Worm (Caenorhabditis elegans): ENCODE results near the gene nlp-19.

Gene nlp-19

DNA sequence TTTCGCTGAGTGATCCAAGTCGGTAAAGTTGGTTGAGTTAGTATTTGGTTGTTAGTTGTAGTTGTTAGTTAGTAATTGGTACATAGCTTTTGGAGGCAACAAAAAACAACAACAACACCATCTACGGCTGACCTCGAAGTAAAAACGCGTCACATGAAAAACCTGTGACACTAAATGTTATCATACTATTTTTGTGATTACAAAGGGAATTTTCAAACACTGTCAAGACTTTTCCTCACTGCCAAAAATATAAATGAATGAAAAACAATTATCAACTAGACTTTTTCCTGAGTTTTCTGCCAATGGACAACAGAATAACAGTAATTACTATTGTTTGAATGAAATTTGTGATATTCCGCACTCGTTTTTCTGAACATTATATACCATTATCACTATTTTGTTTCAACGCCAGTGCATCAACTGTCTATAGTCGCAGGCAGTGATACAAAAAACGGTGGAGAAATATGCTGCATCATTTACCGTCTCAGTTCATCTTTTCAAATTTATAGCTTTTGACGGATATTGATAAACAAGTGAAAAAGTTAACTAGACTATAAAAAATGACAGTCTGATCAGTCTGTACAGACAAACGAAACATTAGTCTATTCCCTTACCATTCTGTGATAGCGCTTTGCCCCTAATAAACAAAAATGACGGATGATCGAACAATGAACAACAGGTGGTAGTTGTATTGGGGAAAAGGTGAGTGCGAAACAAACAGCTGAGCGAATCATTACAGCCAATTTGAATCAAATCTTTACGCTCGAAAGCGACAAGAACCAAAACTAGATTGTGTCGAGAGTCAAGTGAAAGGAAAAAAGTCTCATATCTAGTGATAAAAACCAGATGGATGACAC, 43.9 kb upstream of the nlp-19 start:
- TF ChIP-seq egl-43 (GFP tag; IDR thresholded peaks at IDR 0.05), result no peak
- no peak for TF ChIP-seq Y48G9A.11 (GFP tag; IDR thresholded peaks at IDR 0.05)
- no peak for TF ChIP-seq gei-8 (GFP tag; optimal IDR thresholded peaks at IDR 0.05)
- TF ChIP-seq dmd-9 (GFP tag; IDR thresholded peaks at IDR 0.05), result no peak
- TF ChIP-seq ceh-20 (GFP tag; IDR thresholded peaks at IDR 0.05), result no peak
- TF ChIP-seq duxl-1 (tag; optimal IDR thresholded peaks at IDR 0.05; ENCODE audit: poor library complexity), result no peak
- TF ChIP-seq ceh-28 (tag; optimal IDR thresholded peaks at IDR 0.05), result no peak
- TF ChIP-seq hlh-30 (tag; optimal IDR thresholded peaks at IDR 0.05; ENCODE audit: insufficient read depth), result peak; percentile 50
- no peak for TF ChIP-seq daf-16 (GFP tag; optimal IDR thresholded peaks at IDR 0.05)
- peak; percentile 80 for TF ChIP-seq daf-16 (tag; optimal IDR thresholded peaks at IDR 0.05)
- no peak for TF ChIP-seq tra-1 (GFP tag; IDR thresholded peaks at IDR 0.05)
- TF ChIP-seq hif-1 (tag; optimal IDR thresholded peaks at IDR 0.05), result no peak
- no peak for TF ChIP-seq F44E2.7 (GFP tag; IDR thresholded peaks at IDR 0.05)
- peak; percentile 49 for TF ChIP-seq pqm-1 (tag; optimal IDR thresholded peaks at IDR 0.05)
- TF ChIP-seq arid-1 (GFP tag; conservative IDR thresholded peaks at IDR 0.05), result no peak
- no peak for TF ChIP-seq aha-1 (tag)
- no peak for TF ChIP-seq nhr-102 (tag; optimal IDR thresholded peaks at IDR 0.05)
- no peak for TF ChIP-seq nhr-77 (tag; optimal IDR thresholded peaks at IDR 0.05)
- no peak for TF ChIP-seq nhr-41 (GFP tag; IDR thresholded peaks at IDR 0.05)
- no peak for TF ChIP-seq fos-1 (tag; optimal IDR thresholded peaks at IDR 0.05)
- TF ChIP-seq lir-3 (tag; optimal IDR thresholded peaks at IDR 0.05), result no peak
- no peak for TF ChIP-seq lin-39 (tag; optimal IDR thresholded peaks at IDR 0.05)
- no peak for TF ChIP-seq sdz-12 (GFP tag; optimal IDR thresholded peaks at IDR 0.05)
- TF ChIP-seq nhr-76 (tag; optimal IDR thresholded peaks at IDR 0.05), result no peak
- no peak for TF ChIP-seq tag-97 (GFP tag; IDR thresholded peaks at IDR 0.05)
- no peak for TF ChIP-seq T26A8.4 (GFP tag; IDR thresholded peaks at IDR 0.05)
- 0 out of 2 replicates have a peak, but pooled peaks have one; percentile 18 for TF ChIP-seq php-3 (GFP tag; IDR thresholded peaks at IDR 0.05)
- no peak for TF ChIP-seq cey-2 (tag; optimal IDR thresholded peaks at IDR 0.05; ENCODE audit: borderline replicate concordance, insufficient read depth)
- peak; percentile 30 for TF ChIP-seq dve-1 (tag; optimal IDR thresholded peaks at IDR 0.05; ENCODE audit: insufficient read depth)
- no peak for TF ChIP-seq zip-2 (tag; optimal IDR thresholded peaks at IDR 0.05)
- no peak for TF ChIP-seq F49E8.2 (tag; optimal IDR thresholded peaks at IDR 0.05; ENCODE audit: borderline replicate concordance)
- no peak for TF ChIP-seq ztf-11 (tag; optimal IDR thresholded peaks at IDR 0.05)
- TF ChIP-seq zag-1 (tag; optimal IDR thresholded peaks at IDR 0.05), result no peak
- TF ChIP-seq nhr-25 (tag; optimal IDR thresholded peaks at IDR 0.05; ENCODE audit: borderline replicate concordance, insufficient read depth), result no peak
- TF ChIP-seq ces-1 (GFP tag; optimal IDR thresholded peaks at IDR 0.05), result no peak
- no peak for TF ChIP-seq lin-1 (GFP tag; IDR thresholded peaks at IDR 0.05)
- TF ChIP-seq lin-29 (GFP tag; IDR thresholded peaks at IDR 0.05), result no peak
- TF ChIP-seq skn-1 (tag; optimal IDR thresholded peaks at IDR 0.05), result no peak
- TF ChIP-seq hlh-11 (tag; optimal IDR thresholded peaks at IDR 0.05), result peak; percentile 57
- TF ChIP-seq Y105C5A.15 (GFP tag; IDR thresholded peaks at IDR 0.05), result no peak
- TF ChIP-seq fkh-10 (GFP tag; optimal IDR thresholded peaks at IDR 0.05), result no peak
- TF ChIP-seq snpc-4 (tag; optimal IDR thresholded peaks at IDR 0.05), result no peak
- peak in 1 of 2 experiments; percentile 93 for TF ChIP-seq unc-62 (GFP tag; optimal IDR thresholded peaks at IDR 0.05 in 1 of 2)
- TF ChIP-seq unc-62 (tag; optimal IDR thresholded peaks at IDR 0.05), result no peak
- TF ChIP-seq nhr-48 (tag; optimal IDR thresholded peaks at IDR 0.05), result peak; percentile 23
- no peak for TF ChIP-seq Y75B8A.6 (GFP tag; IDR thresholded peaks at IDR 0.05)
- TF ChIP-seq daf-8 (GFP tag; IDR thresholded peaks at IDR 0.05), result no peak
